Fruit fly (Drosophila melanogaster): Measurements from ENCODE around the gene CG8219.

CG8219 gene

dm6 chr3L:6184884-6185438 lies 15.3 kb upstream of the CG8219 start, which contains the start of the genes D19B and CG43293:
TSS of gene D19B (minus strand) at chr3L:6184920.
TSS of gene CG43293 (plus strand) at chr3L:6185189.
- TF ChIP-seq D1 (tag; optimal IDR thresholded peaks at IDR 0.05) (no peak), Ets98B (GFP tag; IDR thresholded peaks at IDR 0.05) (peak; percentile 94), CG34367 (tag; optimal IDR thresholded peaks at IDR 0.05) (peak; percentile 81), CG4496 (GFP tag; IDR thresholded peaks at IDR 0.05) (peak; percentile 92), CG14655 (GFP tag; optimal IDR thresholded peaks at IDR 0.05) (peak; percentile 88), Pif1B (GFP tag; optimal IDR thresholded peaks at IDR 0.05) (peak; percentile 93), CG13204 (GFP tag; optimal IDR thresholded peaks at IDR 0.05) (no peak), gl (tag; optimal IDR thresholded peaks at IDR 0.05) (peak; percentile 76), Snoo (tag; optimal IDR thresholded peaks at IDR 0.05) (peak; percentile 84), rn (GFP tag; IDR thresholded peaks at IDR 0.05) (peak; percentile 86), EcR (GFP tag; optimal IDR thresholded peaks at IDR 0.05) (no peak), Pif1A (GFP tag; optimal IDR thresholded peaks at IDR 0.05) (no peak), CG8301 (tag; optimal IDR thresholded peaks at IDR 0.05) (peak; percentile 80), CG9948 (tag; optimal IDR thresholded peaks at IDR 0.05) (peak; percentile 81), CG15710 (tag; optimal IDR thresholded peaks at IDR 0.05) (peak; percentile 81), fd96Ca (GFP tag; IDR thresholded peaks at IDR 0.05) (peak; percentile 92), CG12605 (GFP tag; IDR thresholded peaks at IDR 0.05) (peak; percentile 91), CG32121 (GFP tag; IDR thresholded peaks at IDR 0.05) (peak; percentile 92), CG10348 (GFP tag; IDR thresholded peaks at IDR 0.05) (peak; percentile 36; the same call in 1 of the 2 replicates), CG17806 (tag; optimal IDR thresholded peaks at IDR 0.05) (peak; percentile 82), CG8159 (tag; optimal IDR thresholded peaks at IDR 0.05) (peak; percentile 82)

DNA sequence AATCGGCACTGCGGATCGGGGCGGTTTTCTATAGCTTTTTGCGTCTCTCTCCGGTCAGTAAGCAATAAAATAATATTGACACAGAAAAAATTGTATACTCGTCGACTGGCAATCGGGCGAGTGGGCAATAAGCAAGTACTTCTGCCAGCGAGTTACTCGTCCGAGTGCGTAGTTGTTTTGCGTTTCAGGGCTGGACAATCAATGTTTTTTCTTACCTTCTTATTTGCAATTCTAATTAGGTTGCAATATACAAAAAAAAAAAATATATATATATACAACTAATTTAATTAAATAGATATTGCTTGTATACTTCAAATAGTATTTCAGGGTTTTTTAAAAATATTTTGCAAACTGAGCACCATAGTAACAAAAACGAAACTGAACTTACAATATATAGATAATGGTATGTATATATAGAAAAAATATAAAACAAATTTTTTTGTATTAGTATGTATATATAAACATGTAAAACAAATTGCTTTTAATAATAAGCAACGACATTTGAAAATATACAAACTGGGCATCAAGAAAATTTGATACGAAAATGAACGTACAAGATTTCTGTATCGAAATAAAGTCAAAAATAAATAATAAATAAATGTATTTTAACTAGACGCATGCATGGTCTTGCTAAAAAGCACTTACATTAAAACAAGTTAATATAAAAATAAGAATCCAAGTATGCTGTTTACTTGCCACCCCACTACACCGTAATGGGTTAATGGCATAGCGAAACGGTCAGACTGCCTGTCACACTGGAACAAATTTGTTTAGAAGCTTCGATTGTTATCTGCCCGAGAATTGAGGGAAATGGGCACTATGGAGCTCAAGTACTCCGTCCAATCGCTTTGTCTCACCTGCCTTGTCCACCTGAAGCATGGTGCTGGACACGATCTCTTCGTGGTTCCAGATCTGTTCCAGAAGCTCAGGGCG lies 11.0 kb upstream of the CG8219 start, which contains the start of the genes D19A and CG7386:
Gene D19A, minus strand, starts transcription at position 129 of the 933 bp plus-strand sequence.
Gene CG7386, plus strand, starts transcription at position 751 of the 933 bp plus-strand sequence.
- peak; percentile 30; the same call in 1 of the 3 replicates for TF ChIP-seq fd96Ca (GFP tag; IDR thresholded peaks at IDR 0.05)
- peak; percentile 11 for TF ChIP-seq CG9948 (tag; optimal IDR thresholded peaks at IDR 0.05)
- TF ChIP-seq CG15710 (tag; optimal IDR thresholded peaks at IDR 0.05) = peak; percentile 28
- TF ChIP-seq CG17806 (tag; optimal IDR thresholded peaks at IDR 0.05) = peak; percentile 22
- no peak for TF ChIP-seq D1 (tag; optimal IDR thresholded peaks at IDR 0.05)
- TF ChIP-seq Ets98B (GFP tag; IDR thresholded peaks at IDR 0.05) = peak; percentile 59
- peak; percentile 11 for TF ChIP-seq Snoo (tag; optimal IDR thresholded peaks at IDR 0.05)
- TF ChIP-seq CG4496 (GFP tag; IDR thresholded peaks at IDR 0.05) = peak; percentile 77
- TF ChIP-seq CG8159 (tag; optimal IDR thresholded peaks at IDR 0.05) = peak; percentile 52
- no peak for TF ChIP-seq CG34367 (tag; optimal IDR thresholded peaks at IDR 0.05)
- no peak for TF ChIP-seq Pif1A (GFP tag; optimal IDR thresholded peaks at IDR 0.05)
- TF ChIP-seq gl (tag; optimal IDR thresholded peaks at IDR 0.05) = no peak
- TF ChIP-seq CG8301 (tag; optimal IDR thresholded peaks at IDR 0.05) = peak; percentile 9
- peak; percentile 38; the same call in 1 of the 2 replicates for TF ChIP-seq CG32121 (GFP tag; IDR thresholded peaks at IDR 0.05)
- TF ChIP-seq CG12605 (GFP tag; IDR thresholded peaks at IDR 0.05) = peak; percentile 48; the same call in 1 of the 2 replicates
- TF ChIP-seq rn (GFP tag; IDR thresholded peaks at IDR 0.05) = peak; percentile 43; the same call in 1 of the 2 replicates
- no peak for TF ChIP-seq CG10348 (GFP tag; IDR thresholded peaks at IDR 0.05)
- peak; percentile 1 for TF ChIP-seq EcR (GFP tag; optimal IDR thresholded peaks at IDR 0.05)
- TF ChIP-seq CG14655 (GFP tag; optimal IDR thresholded peaks at IDR 0.05) = no peak
- no peak for TF ChIP-seq CG13204 (GFP tag; optimal IDR thresholded peaks at IDR 0.05)
- TF ChIP-seq Pif1B (GFP tag; optimal IDR thresholded peaks at IDR 0.05) = no peak

- TF ChIP-seq CG12605 (GFP tag; IDR thresholded peaks at IDR 0.05) = no peak
- TF ChIP-seq D1 (tag; optimal IDR thresholded peaks at IDR 0.05) = no peak
- peak; percentile 73 for TF ChIP-seq CG9948 (tag; optimal IDR thresholded peaks at IDR 0.05)
- TF ChIP-seq Ets98B (GFP tag; IDR thresholded peaks at IDR 0.05) = no peak; the same call in none of the 2 replicates
- peak; percentile 54; the same call in 2 of the 3 replicates for TF ChIP-seq fd96Ca (GFP tag; IDR thresholded peaks at IDR 0.05)
- TF ChIP-seq CG8159 (tag; optimal IDR thresholded peaks at IDR 0.05) = no peak
- peak; percentile 76 for TF ChIP-seq Snoo (tag; optimal IDR thresholded peaks at IDR 0.05)
- peak; percentile 81 for TF ChIP-seq EcR (GFP tag; optimal IDR thresholded peaks at IDR 0.05)
- TF ChIP-seq gl (tag; optimal IDR thresholded peaks at IDR 0.05) = no peak
- peak; percentile 57 for TF ChIP-seq CG34367 (tag; optimal IDR thresholded peaks at IDR 0.05)
- TF ChIP-seq CG13204 (GFP tag; optimal IDR thresholded peaks at IDR 0.05) = no peak
- TF ChIP-seq Pif1B (GFP tag; optimal IDR thresholded peaks at IDR 0.05) = no peak
- TF ChIP-seq CG32121 (GFP tag; IDR thresholded peaks at IDR 0.05) = peak; percentile 58; the same call in 1 of the 2 replicates
- TF ChIP-seq CG4496 (GFP tag; IDR thresholded peaks at IDR 0.05) = peak; percentile 60; the same call in 2 of the 3 replicates
- no peak for TF ChIP-seq Pif1A (GFP tag; optimal IDR thresholded peaks at IDR 0.05)
- TF ChIP-seq CG8301 (tag; optimal IDR thresholded peaks at IDR 0.05) = no peak
- TF ChIP-seq CG10348 (GFP tag; IDR thresholded peaks at IDR 0.05) = 0 out of 2 replicates have a peak, but pooled peaks have one; percentile 19
- TF ChIP-seq CG17806 (tag; optimal IDR thresholded peaks at IDR 0.05) = peak; percentile 52
- TF ChIP-seq CG14655 (GFP tag; optimal IDR thresholded peaks at IDR 0.05) = no peak
- TF ChIP-seq CG15710 (tag; optimal IDR thresholded peaks at IDR 0.05) = peak; percentile 83
- peak; percentile 64 for TF ChIP-seq rn (GFP tag; IDR thresholded peaks at IDR 0.05)
These were observed 7.3 kb upstream of the CG8219 start, which contains the start of the genes Sf3b6 and Tnpo for dm6 chr3L:6192822-6193555. TSS of gene Sf3b6 (minus strand) at chr3L:6193179. TSS of gene Tnpo (plus strand) at chr3L:6193480.

Measured in whole organism, pupa.